Worm (Caenorhabditis elegans) whole organism, early embryonic: ENCODE results near the gene F52H2.1.

ENCODE experiments used
- B0310.2 ChIP-seq: sonication (generic microtip); optimal IDR thresholded peaks from 2 replicates; lab custom pipeline; 2016; ENCODE audit warnings: mild to moderate bottlenecking, missing genetic modification characterization, missing compliant biosample characterization
- aly-1 ChIP-seq: sonication (generic microtip); optimal IDR thresholded peaks from 2 replicates; lab custom pipeline; 2016; ENCODE audit warnings: missing genetic modification characterization, missing compliant biosample characterization
- ama-1 ChIP-seq: fragments of 150-350 bp; optimal IDR thresholded peaks from 2 replicates; lab custom pipeline; 2014
- ceh-36 ChIP-seq: sonication (generic microtip); optimal IDR thresholded peaks from 2 replicates; lab custom pipeline; 2016; ENCODE audit warnings: missing genetic modification characterization, inconsistent platforms, missing compliant biosample characterization
- ets-7 ChIP-seq: sonication (generic microtip); optimal IDR thresholded peaks from 2 replicates; lab custom pipeline; 2016; ENCODE audit warnings: missing genotype, missing genetic modification characterization, missing compliant biosample characterization
- flt-1 ChIP-seq: fragments of 200-800 bp; sonication (Bioruptor generic); IDR thresholded peaks from 2 replicates; pipeline ENCODE4 v1.3.6; 2022; ENCODE audit warnings: missing genetic modification characterization, missing compliant biosample characterization
- hmbx-1 ChIP-seq: sonication (generic microtip); optimal IDR thresholded peaks from 2 replicates; lab custom pipeline; 2016; ENCODE audit warnings: mild to moderate bottlenecking, missing genetic modification characterization, missing compliant biosample characterization
- scrt-1 ChIP-seq: fragments of 200-800 bp; sonication (Bioruptor generic); IDR thresholded peaks from 2 replicates; pipeline ENCODE4 v1.3.6; 2022; ENCODE audit warnings: missing genetic modification characterization, missing compliant biosample characterization
- tbx-11 ChIP-seq: fragments of 200-800 bp; sonication (Bioruptor generic); IDR thresholded peaks from 2 replicates; pipeline ENCODE4 v1.3.6; 2022; ENCODE audit warnings: missing genetic modification characterization, missing compliant biosample characterization
- tra-4 ChIP-seq: sonication (generic microtip); optimal IDR thresholded peaks from 2 replicates; lab custom pipeline; 2017; ENCODE audit warnings: missing genetic modification characterization, missing compliant biosample characterization

DNA sequence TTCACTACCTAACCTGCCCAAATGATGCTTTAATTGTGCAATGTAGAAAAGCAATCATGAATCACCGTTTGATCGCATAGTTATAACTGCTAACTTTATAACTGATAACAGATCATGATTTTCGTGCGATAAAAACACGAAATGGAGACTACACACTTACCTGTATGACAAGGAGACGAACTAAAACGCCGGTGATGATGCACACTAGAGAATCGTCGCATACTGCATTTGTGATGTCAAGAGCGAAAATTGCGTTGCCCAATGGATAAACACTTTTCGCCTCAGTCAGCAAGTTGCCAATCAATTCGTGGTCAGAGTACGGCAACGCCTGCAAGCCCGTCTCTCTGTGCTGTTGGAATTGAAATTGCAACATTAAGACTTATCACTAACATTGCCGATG is 3.9 kb upstream of the F52H2.1 start:
- no peak for TF ChIP-seq ama-1 (lab: Kevin White, UChicago)
- TF ChIP-seq hmbx-1: no peak
- no peak for TF ChIP-seq scrt-1 (GFP tag; lab: Robert Waterston, UW)
- TF ChIP-seq tbx-11 (GFP tag; lab: Robert Waterston, UW): no peak
- TF ChIP-seq flt-1 (GFP tag; lab: Robert Waterston, UW): no peak
- no peak for TF ChIP-seq tra-4 (tag; lab: Kevin White, UChicago)
- no peak for TF ChIP-seq ceh-36
- TF ChIP-seq ets-7 (tag; lab: Kevin White, UChicago): no peak
- no peak for TF ChIP-seq aly-1 (tag; lab: Kevin White, UChicago)
- TF ChIP-seq B0310.2 (tag; lab: Kevin White, UChicago): no peak
